Fruit fly (Drosophila melanogaster) whole organism, prepupa: ENCODE data around the gene CG14860.

Source experiments
- Blimp-1 ChIP-seq: fragments of 200-800 bp; sonication (Bioruptor generic); optimal IDR thresholded peaks from 3 replicates; lab custom pipeline; 2017; ENCODE audit warnings: missing biosample characterization, missing genetic modification characterization, mild to moderate bottlenecking, moderate library complexity, missing genetic modification reagents
- CG10631 ChIP-seq: fragments of 200-800 bp; sonication (Bioruptor generic); optimal IDR thresholded peaks from 2 replicates; lab custom pipeline; 2016; ENCODE audit warnings: missing biosample characterization, missing genetic modification characterization
- CG10669 ChIP-seq: fragments of 200-800 bp; sonication (Bioruptor generic); optimal IDR thresholded peaks from 3 replicates; lab custom pipeline; 2018; ENCODE audit warnings: missing biosample characterization, mild to moderate bottlenecking, missing genetic modification characterization, moderate library complexity
- CG11902 ChIP-seq: fragments of 200-800 bp; sonication (Bioruptor generic); optimal IDR thresholded peaks from 3 replicates; lab custom pipeline; 2016; ENCODE audit warnings: missing biosample characterization, missing genetic modification characterization
- CG15336 ChIP-seq: fragments of 200-800 bp; sonication (Bioruptor generic); IDR thresholded peaks from 2 replicates; pipeline ENCODE4 v1.3.6; 2022; ENCODE audit warnings: missing biosample characterization, missing genetic modification characterization
- CG1621 ChIP-seq: fragments of 200-800 bp; sonication (Bioruptor generic); optimal IDR thresholded peaks from 3 replicates; lab custom pipeline; 2018; ENCODE audit warnings: missing biosample characterization, mild to moderate bottlenecking, missing genetic modification characterization
- CG16779 ChIP-seq: fragments of 200-800 bp; sonication (Bioruptor generic); optimal IDR thresholded peaks from 3 replicates; lab custom pipeline; 2017; ENCODE audit warnings: missing biosample characterization, mild to moderate bottlenecking, missing genetic modification characterization
- CG31627 ChIP-seq: fragments of 200-800 bp; sonication (Bioruptor generic); optimal IDR thresholded peaks from 3 replicates; lab custom pipeline; 2016; ENCODE audit warnings: missing biosample characterization, missing genetic modification characterization
- CG32006 ChIP-seq: fragments of 200-800 bp; sonication (Bioruptor generic); optimal IDR thresholded peaks from 3 replicates; lab custom pipeline; 2017; ENCODE audit warnings: missing biosample characterization, mild to moderate bottlenecking, missing genetic modification characterization
- CG34406 ChIP-seq: fragments of 200-800 bp; sonication (Bioruptor generic); optimal IDR thresholded peaks from 3 replicates; lab custom pipeline; 2016; ENCODE audit warnings: missing biosample characterization, missing genetic modification characterization
- CG3919 ChIP-seq: fragments of 200-800 bp; sonication (Bioruptor generic); optimal IDR thresholded peaks from 3 replicates; lab custom pipeline; 2016; ENCODE audit warnings: missing biosample characterization, missing genetic modification characterization
- CG4318 ChIP-seq: fragments of 200-800 bp; sonication (Bioruptor generic); optimal IDR thresholded peaks from 3 replicates; lab custom pipeline; 2017; ENCODE audit warnings: missing biosample characterization, mild to moderate bottlenecking, missing genetic modification characterization
- CG6163 ChIP-seq: fragments of 200-800 bp; sonication (Bioruptor generic); IDR thresholded peaks from 3 replicates; pipeline ENCODE4 v1.3.6; 2022; ENCODE audit warnings: missing biosample characterization, missing genetic modification characterization
- CG6276 ChIP-seq: fragments of 200-800 bp; sonication (Bioruptor generic); optimal IDR thresholded peaks from 2 replicates; lab custom pipeline; 2017; ENCODE audit warnings: missing biosample characterization, mild to moderate bottlenecking, missing genetic modification characterization
- CG6792 ChIP-seq: fragments of 200-800 bp; sonication (Bioruptor generic); optimal IDR thresholded peaks from 3 replicates; lab custom pipeline; 2016; ENCODE audit warnings: missing biosample characterization, missing genetic modification characterization
- CG6808 ChIP-seq: fragments of 200-800 bp; sonication (Bioruptor generic); optimal IDR thresholded peaks from 3 replicates; lab custom pipeline; 2017; ENCODE audit warnings: missing biosample characterization, missing genetic modification characterization, mild to moderate bottlenecking, moderate library complexity, missing genetic modification reagents
- CG6854 ChIP-seq: fragments of 200-800 bp; sonication (Bioruptor generic); optimal IDR thresholded peaks from 2 replicates; lab custom pipeline; 2017; ENCODE audit warnings: missing biosample characterization, mild to moderate bottlenecking, missing genetic modification characterization
- CG8632 ChIP-seq: fragments of 200-800 bp; sonication (Bioruptor generic); optimal IDR thresholded peaks from 3 replicates; lab custom pipeline; 2016; ENCODE audit warnings: missing biosample characterization, missing genetic modification characterization
- CG9139 ChIP-seq: fragments of 200-800 bp; sonication (Bioruptor generic); optimal IDR thresholded peaks from 3 replicates; lab custom pipeline; 2017; ENCODE audit warnings: missing biosample characterization, mild to moderate bottlenecking, missing genetic modification characterization
- Eip75B ChIP-seq: fragments of 200-800 bp; sonication (Bioruptor generic); optimal IDR thresholded peaks from 3 replicates; lab custom pipeline; 2016; ENCODE audit warnings: missing biosample characterization, missing genetic modification characterization
- Eip78C ChIP-seq: fragments of 200-800 bp; sonication (Bioruptor generic); peaks from one replicate; lab custom pipeline; 2016; ENCODE audit warnings: missing biosample characterization, missing genetic modification characterization
- Eip93F ChIP-seq: fragments of 200-800 bp; sonication (Bioruptor generic); optimal IDR thresholded peaks from 2 replicates; lab custom pipeline; 2016; ENCODE audit warnings: missing biosample characterization, mild to moderate bottlenecking, missing genetic modification characterization
- Ets21C ChIP-seq: fragments of 200-800 bp; sonication (Bioruptor generic); optimal IDR thresholded peaks from 3 replicates; lab custom pipeline; 2016; ENCODE audit warnings: missing biosample characterization, missing genetic modification characterization
- Ets96B ChIP-seq: fragments of 200-800 bp; optimal IDR thresholded peaks from 2 replicates; lab custom pipeline; 2019; ENCODE audit warnings: missing biosample characterization, mild to moderate bottlenecking, missing genetic modification characterization, moderate library complexity
- Gug ChIP-seq: fragments of 200-800 bp; sonication (Bioruptor generic); IDR thresholded peaks from 2 replicates; pipeline ENCODE4 v1.3.6; 2022; ENCODE audit warnings: missing biosample characterization, missing genetic modification characterization
- Hr38 ChIP-seq: sonication (Bioruptor generic); optimal IDR thresholded peaks from 2 replicates; lab custom pipeline; 2016; ENCODE audit warnings: missing biosample characterization, missing genetic modification characterization
- Hr39 ChIP-seq: fragments of 200-800 bp; sonication (Bioruptor generic); optimal IDR thresholded peaks from 2 replicates; lab custom pipeline; 2016; ENCODE audit warnings: missing biosample characterization, missing genetic modification characterization
- Smox ChIP-seq: fragments of 200-800 bp; sonication (Bioruptor generic); optimal IDR thresholded peaks from 3 replicates; lab custom pipeline; 2016; ENCODE audit warnings: missing biosample characterization, missing genetic modification characterization
- Sox102F ChIP-seq: fragments of 200-800 bp; sonication (Bioruptor generic); optimal IDR thresholded peaks from 2 replicates; lab custom pipeline; 2016; ENCODE audit warnings: missing biosample characterization, mild to moderate bottlenecking, missing genetic modification characterization
- Sox14 ChIP-seq: fragments of 200-800 bp; sonication (Bioruptor generic); optimal IDR thresholded peaks from 3 replicates; lab custom pipeline; 2016; ENCODE audit warnings: missing biosample characterization, missing genetic modification characterization
- achi ChIP-seq: fragments of 200-800 bp; sonication (Bioruptor generic); optimal IDR thresholded peaks from 3 replicates; lab custom pipeline; 2016; ENCODE audit warnings: missing biosample characterization, missing genetic modification characterization
- acj6 ChIP-seq: fragments of 200-800 bp; sonication (Bioruptor generic); optimal IDR thresholded peaks from 3 replicates; lab custom pipeline; 2016; ENCODE audit warnings: missing biosample characterization, missing genetic modification characterization
- dac ChIP-seq: fragments of 200-800 bp; sonication (Bioruptor generic); optimal IDR thresholded peaks from 2 replicates; lab custom pipeline; 2017; ENCODE audit warnings: missing biosample characterization, mild to moderate bottlenecking, missing genetic modification characterization
- dsx ChIP-seq: fragments of 200-800 bp; optimal IDR thresholded peaks from 3 replicates; lab custom pipeline; 2019; ENCODE audit warnings: missing biosample characterization, mild to moderate bottlenecking, missing genetic modification characterization, moderate library complexity; ENCODE audit not compliant: poor library complexity, severe bottlenecking
- eg ChIP-seq: fragments of 200-800 bp; sonication (Bioruptor generic); IDR thresholded peaks from 3 replicates; pipeline ENCODE4 v1.3.6; 2022; ENCODE audit warnings: missing biosample characterization, missing genetic modification characterization
- esn ChIP-seq: fragments of 200-800 bp; sonication (Bioruptor generic); optimal IDR thresholded peaks from 2 replicates; lab custom pipeline; 2016; ENCODE audit warnings: missing biosample characterization, mild to moderate bottlenecking, missing genetic modification characterization, moderate library complexity
- fd59A ChIP-seq: fragments of 200-800 bp; sonication (Bioruptor generic); optimal IDR thresholded peaks from 2 replicates; lab custom pipeline; 2017; ENCODE audit warnings: missing biosample characterization, mild to moderate bottlenecking, missing genetic modification characterization, missing genetic modification reagents
- fd85E ChIP-seq: fragments of 200-800 bp; sonication (Bioruptor generic); optimal IDR thresholded peaks from 3 replicates; lab custom pipeline; 2016; ENCODE audit warnings: missing biosample characterization, missing genetic modification characterization
- fkh ChIP-seq: fragments of 200-800 bp; sonication (Bioruptor generic); optimal IDR thresholded peaks from 3 replicates; lab custom pipeline; 2017; ENCODE audit warnings: missing biosample characterization, mild to moderate bottlenecking, missing genetic modification characterization, moderate library complexity
- salr ChIP-seq, 2 experiments: fragments of 200-800 bp; sonication (Bioruptor generic); optimal IDR thresholded peaks; 3 replicates each; lab custom pipeline; 2016 to 2018; ENCODE audit warnings: missing biosample characterization in 2 of 2, missing genetic modification characterization in 2 of 2, mild to moderate bottlenecking in 1 of 2
- spab ChIP-seq: fragments of 200-800 bp; sonication (Bioruptor generic); optimal IDR thresholded peaks from 2 replicates; lab custom pipeline; 2017; ENCODE audit warnings: missing biosample characterization, mild to moderate bottlenecking, missing genetic modification characterization, missing genetic modification reagents
- ss ChIP-seq, 2 experiments: fragments of 200-800 bp; sonication (Bioruptor generic); optimal IDR thresholded peaks; 2 replicates in 1 of 2; 3 replicates in 1 of 2; lab custom pipeline; 2017 to 2018; ENCODE audit warnings: mild to moderate bottlenecking in 2 of 2, missing biosample characterization in 2 of 2, missing genetic modification characterization in 2 of 2, moderate library complexity in 1 of 2
- svp ChIP-seq: fragments of 200-800 bp; sonication (Bioruptor generic); peaks from one replicate; lab custom pipeline; 2016; ENCODE audit warnings: missing biosample characterization, missing genetic modification characterization
- topi ChIP-seq: fragments of 200-800 bp; sonication (Bioruptor generic); optimal IDR thresholded peaks from 3 replicates; lab custom pipeline; 2016; ENCODE audit warnings: missing biosample characterization, missing genetic modification characterization

The CG14860 gene

DNA sequence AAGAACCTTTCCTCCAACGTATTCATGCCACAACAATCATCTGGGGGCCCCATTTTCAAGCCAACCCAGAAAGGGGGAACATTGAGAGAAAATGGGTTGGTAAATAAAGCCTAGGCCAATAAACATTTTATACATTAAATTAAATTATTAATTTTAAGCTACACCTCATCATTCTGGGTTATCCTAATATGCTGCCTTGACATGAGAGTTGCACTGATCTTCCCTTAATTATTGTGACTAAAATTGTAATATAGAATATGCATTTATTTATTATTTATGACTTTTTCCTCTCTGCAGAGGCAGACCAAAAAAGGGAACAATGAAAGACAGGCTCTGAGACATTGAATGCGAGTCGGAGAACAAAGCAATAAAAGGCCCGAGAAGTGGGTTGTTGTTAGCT, 46.7 kb upstream of the CG14860 start (continued):
- TF ChIP-seq Eip75B (GFP tag; lab: Kevin White, UChicago) (peak; percentile 14), CG6792 (GFP tag; lab: Kevin White, UChicago) (no peak), CG16779 (no peak), eg (no peak), fkh (GFP tag; lab: Kevin White, UChicago) (no peak), acj6 (GFP tag; lab: Kevin White, UChicago) (peak; percentile 31), Eip93F (no peak), CG9139 (GFP tag; lab: Kevin White, UChicago) (peak; percentile 28), Hr39 (GFP tag; lab: Kevin White, UChicago) (no peak), fd59A (GFP tag; lab: Kevin White, UChicago) (peak; percentile 40)

DNA sequence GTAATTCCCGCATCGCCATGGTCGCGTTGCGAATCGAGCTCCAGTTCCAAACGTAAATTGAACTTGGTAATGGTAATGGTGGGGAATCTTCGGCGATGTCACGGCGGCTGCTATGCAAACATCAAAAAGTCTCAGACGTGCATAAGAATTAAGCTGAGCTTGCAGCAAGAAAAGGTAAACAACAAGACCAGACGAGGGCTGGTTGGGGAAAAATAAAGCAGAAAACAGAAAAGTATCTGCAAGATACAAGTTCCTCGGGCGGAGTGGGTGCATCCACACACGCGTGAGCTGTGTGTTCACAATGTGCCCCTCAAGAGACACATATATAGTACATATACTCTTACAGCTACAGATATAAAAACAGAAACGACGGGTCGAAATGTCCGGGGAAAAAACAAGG, 42.0 kb upstream of the CG14860 start:
- TF ChIP-seq dsx (GFP tag; lab: Kevin White, UChicago), result peak; percentile 25
- no peak for TF ChIP-seq CG10631 (GFP tag; lab: Kevin White, UChicago)
- TF ChIP-seq CG6854, result no peak
- no peak for TF ChIP-seq CG16779
- TF ChIP-seq CG1621, result peak; percentile 50
- TF ChIP-seq CG4318 (GFP tag; lab: Kevin White, UChicago), result no peak
- peak; percentile 43 for TF ChIP-seq CG6808
- TF ChIP-seq CG31627 (GFP tag; lab: Kevin White, UChicago), result no peak
- peak; percentile 12 for TF ChIP-seq CG10669 (GFP tag; lab: Kevin White, UChicago)
- TF ChIP-seq CG15336 (GFP tag; lab: Robert Waterston, UW), result no peak
- TF ChIP-seq CG6163 (GFP tag; lab: Robert Waterston, UW), result no peak
- TF ChIP-seq spab (GFP tag; lab: Kevin White, UChicago), result peak; percentile 18
- TF ChIP-seq Ets21C (GFP tag; lab: Kevin White, UChicago), result no peak
- TF ChIP-seq fd59A (GFP tag; lab: Kevin White, UChicago), result no peak
- no peak for TF ChIP-seq salr (GFP tag; optimal IDR thresholded peaks at IDR 0.05; lab: Kevin White, UChicago)
- peak; percentile 53 for TF ChIP-seq Eip78C (GFP tag; lab: Kevin White, UChicago)
- TF ChIP-seq CG11902 (GFP tag; lab: Kevin White, UChicago), result no peak
- TF ChIP-seq Sox102F, result no peak
- no peak for TF ChIP-seq Smox (GFP tag; lab: Kevin White, UChicago)
- peak; percentile 38 to 59 for TF ChIP-seq ss (GFP tag; optimal IDR thresholded peaks at IDR 0.05; lab: Kevin White, UChicago)
- TF ChIP-seq CG3919 (GFP tag; lab: Kevin White, UChicago), result peak; percentile 1
- TF ChIP-seq CG6792 (GFP tag; lab: Kevin White, UChicago), result no peak
- peak; percentile 16 for TF ChIP-seq Eip75B (GFP tag; lab: Kevin White, UChicago)
- TF ChIP-seq, all 60 proteins: peak for 9

DNA sequence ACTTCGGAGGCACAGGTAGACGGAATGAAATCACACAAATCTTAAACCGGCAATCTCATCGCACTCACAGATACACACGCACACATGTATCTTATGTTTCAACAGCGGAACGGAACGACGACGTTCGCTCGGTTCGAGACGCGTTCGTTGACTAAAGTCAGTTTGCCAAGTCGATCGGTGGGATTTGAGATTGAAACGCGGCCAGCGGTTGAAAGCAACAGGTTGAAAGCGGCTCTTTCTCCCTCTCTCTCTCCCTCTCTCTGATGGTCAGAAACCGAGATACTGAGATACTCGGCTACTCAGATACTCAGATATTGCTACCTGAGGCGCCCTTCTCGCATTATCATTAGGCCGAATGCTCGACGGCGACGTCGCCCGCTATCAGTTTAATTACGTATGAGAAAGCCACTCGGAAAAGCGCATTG, 40.8 kb upstream of the CG14860 start:
- TF ChIP-seq esn (peak; percentile 71), spab (GFP tag; lab: Kevin White, UChicago) (peak; percentile 1), fd85E (GFP tag; lab: Kevin White, UChicago) (peak; percentile 73), CG6276 (GFP tag; lab: Kevin White, UChicago) (peak; percentile 47), CG9139 (GFP tag; lab: Kevin White, UChicago) (peak; percentile 72), dac (no peak), Smox (GFP tag; lab: Kevin White, UChicago) (no peak), CG6792 (GFP tag; lab: Kevin White, UChicago) (peak; percentile 49), fd59A (GFP tag; lab: Kevin White, UChicago) (no peak), Sox14 (GFP tag; lab: Kevin White, UChicago) (peak; percentile 67), salr (GFP tag; optimal IDR thresholded peaks at IDR 0.05; lab: Kevin White, UChicago) (no peak), achi (peak; percentile 54), Gug (GFP tag; lab: Robert Waterston, UW) (peak; percentile 17; the same call in 1 of the 2 replicates), svp (GFP tag; lab: Kevin White, UChicago) (peak; percentile 66), CG11902 (GFP tag; lab: Kevin White, UChicago) (no peak), Blimp-1 (GFP tag; lab: Kevin White, UChicago) (peak; percentile 55), CG10631 (GFP tag; lab: Kevin White, UChicago) (no peak), CG4318 (GFP tag; lab: Kevin White, UChicago) (no peak), CG31627 (GFP tag; lab: Kevin White, UChicago) (no peak), CG34406 (peak; percentile 37), acj6 (GFP tag; lab: Kevin White, UChicago) (no peak), topi (GFP tag; lab: Kevin White, UChicago) (peak; percentile 66), fkh (GFP tag; lab: Kevin White, UChicago) (peak; percentile 69), Hr38 (GFP tag; lab: Kevin White, UChicago) (no peak), CG15336 (GFP tag; lab: Robert Waterston, UW) (no peak; the same call in 1 of the 2 replicates), ss (GFP tag; optimal IDR thresholded peaks at IDR 0.05; lab: Kevin White, UChicago) (peak; percentile 75 to 78), Ets96B (tag; lab: Kevin White, UChicago) (peak; percentile 12), Eip75B (GFP tag; lab: Kevin White, UChicago) (peak; percentile 46), CG6854 (peak; percentile 94), CG32006 (GFP tag; lab: Kevin White, UChicago) (no peak), dsx (GFP tag; lab: Kevin White, UChicago) (peak; percentile 55), CG8632 (GFP tag; lab: Kevin White, UChicago) (peak; percentile 44)
